Worm (Caenorhabditis elegans): Measurements from ENCODE around the gene C54H2.4.

C54H2.4 gene

ce11 chrX:5786193-5786592 lies 15.6 kb upstream of the C54H2.4 start, which contains the start of gene F46G11.6:
TSS of gene F46G11.6 (plus strand) at chrX:5786493.
- TF ChIP-seq nhr-77 (tag; optimal IDR thresholded peaks at IDR 0.05), result no peak
- TF ChIP-seq R02D3.7 (tag; optimal IDR thresholded peaks at IDR 0.05), result no peak
- no peak for TF ChIP-seq lin-15B (tag; optimal IDR thresholded peaks at IDR 0.05)
- no peak for TF ChIP-seq fkh-10 (GFP tag; optimal IDR thresholded peaks at IDR 0.05)
- TF ChIP-seq elt-1 (tag; optimal IDR thresholded peaks at IDR 0.05), result no peak
- TF ChIP-seq ceh-28 (tag; optimal IDR thresholded peaks at IDR 0.05), result no peak
- no peak for TF ChIP-seq lsy-12 (tag; optimal IDR thresholded peaks at IDR 0.05)
- TF ChIP-seq pha-4 (tag; optimal IDR thresholded peaks at IDR 0.05), result no peak
- TF ChIP-seq fos-1 (tag; optimal IDR thresholded peaks at IDR 0.05), result no peak
- no peak for TF ChIP-seq eor-1 (tag; optimal IDR thresholded peaks at IDR 0.05)

ce11 chrX:5782153-5782552 lies 11.6 kb upstream of the C54H2.4 start, which contains the start of gene gakh-1:
TSS of gene gakh-1 (plus strand) at chrX:5782499.
- TF ChIP-seq nhr-11 (tag; optimal IDR thresholded peaks at IDR 0.05) (no peak), skn-1 (tag; optimal IDR thresholded peaks at IDR 0.05) (peak; percentile 30), lin-15B (tag; optimal IDR thresholded peaks at IDR 0.05) (no peak), unc-39 (tag; optimal IDR thresholded peaks at IDR 0.05) (no peak), ceh-82 (tag; optimal IDR thresholded peaks at IDR 0.05) (no peak), unc-62 (GFP tag; optimal IDR thresholded peaks at IDR 0.05) (no peak), elt-3 (tag; optimal IDR thresholded peaks at IDR 0.05) (no peak), fkh-2 (tag; optimal IDR thresholded peaks at IDR 0.05) (no peak), pha-4 (tag; optimal IDR thresholded peaks at IDR 0.05) (no peak), ZK546.5 (tag; optimal IDR thresholded peaks at IDR 0.05) (no peak), R02D3.7 (tag; optimal IDR thresholded peaks at IDR 0.05) (no peak), nfya-1 (tag; optimal IDR thresholded peaks at IDR 0.05; ENCODE audit: insufficient read depth) (peak; percentile 58), mml-1 (tag; optimal IDR thresholded peaks at IDR 0.05) (no peak), elt-2 (tag; optimal IDR thresholded peaks at IDR 0.05) (peak; percentile 52), nhr-237 (tag; optimal IDR thresholded peaks at IDR 0.05) (no peak), lsy-12 (tag; optimal IDR thresholded peaks at IDR 0.05) (peak; percentile 47), elt-1 (tag; optimal IDR thresholded peaks at IDR 0.05) (no peak), hmg-11 (tag; optimal IDR thresholded peaks at IDR 0.05) (peak; percentile 55), aly-2 (tag; optimal IDR thresholded peaks at IDR 0.05) (no peak), nhr-25 (tag; optimal IDR thresholded peaks at IDR 0.05) (peak; percentile 46), nhr-12 (tag; optimal IDR thresholded peaks at IDR 0.05) (no peak), tbx-2 (tag; optimal IDR thresholded peaks at IDR 0.05) (peak; percentile 36), fos-1 (tag; optimal IDR thresholded peaks at IDR 0.05) (no peak), ceh-16 (tag; optimal IDR thresholded peaks at IDR 0.05) (no peak), nhr-76 (tag; optimal IDR thresholded peaks at IDR 0.05) (no peak), ceh-28 (tag; optimal IDR thresholded peaks at IDR 0.05) (peak; percentile 5), nhr-43 (tag; optimal IDR thresholded peaks at IDR 0.05; ENCODE audit: poor library complexity, severe bottlenecking) (peak; percentile 60), ztf-11 (tag; optimal IDR thresholded peaks at IDR 0.05) (no peak), nhr-28 (tag; optimal IDR thresholded peaks at IDR 0.05) (no peak), daf-12 (tag; optimal IDR thresholded peaks at IDR 0.05) (no peak), nhr-23 (tag; optimal IDR thresholded peaks at IDR 0.05) (peak; percentile 32), mdl-1 (tag; optimal IDR thresholded peaks at IDR 0.05) (no peak), ama-1 (optimal IDR thresholded peaks at IDR 0.05) (no peak), ceh-9 (tag; optimal IDR thresholded peaks at IDR 0.05) (no peak), pqm-1 (tag; optimal IDR thresholded peaks at IDR 0.05) (no peak), lin-39 (tag; optimal IDR thresholded peaks at IDR 0.05) (no peak), egl-27 (tag; optimal IDR thresholded peaks at IDR 0.05) (no peak), jun-1 (tag; optimal IDR thresholded peaks at IDR 0.05) (no peak), snpc-4 (tag; optimal IDR thresholded peaks at IDR 0.05) (no peak), eor-1 (tag; optimal IDR thresholded peaks at IDR 0.05) (no peak)

- TF ChIP-seq pha-4 (tag; optimal IDR thresholded peaks at IDR 0.05) (peak; percentile 62), egl-27 (tag; optimal IDR thresholded peaks at IDR 0.05) (no peak)
Measured at ce11 chrX:5781294-5781693, 10.7 kb upstream of the C54H2.4 start.

Data from whole organism, L3 larva.